Fruit fly (Drosophila melanogaster) whole organism, embryonic: ENCODE results near the gene Cngl.
A peak's percentile ranks its signal among the peaks of the same experiment; 100 is the strongest.

Source experiments
- ATbp ChIP-seq: fragments of 200-800 bp; sonication (Bioruptor generic); optimal IDR thresholded peaks from 2 replicates; lab custom pipeline; 2017; ENCODE audit warnings: missing biosample characterization, mild to moderate bottlenecking, missing genetic modification characterization, missing genetic modification reagents
- Aef1 ChIP-seq: fragments of 200-800 bp; sonication (Bioruptor generic); IDR thresholded peaks from 3 replicates; pipeline ENCODE4 v1.3.6; 2022; ENCODE audit warnings: missing biosample characterization, missing genetic modification characterization
- CG11504 ChIP-seq: fragments of 200-800 bp; sonication (Bioruptor generic); optimal IDR thresholded peaks from 3 replicates; lab custom pipeline; 2019; ENCODE audit warnings: missing biosample characterization, mild to moderate bottlenecking, missing genetic modification characterization, moderate library complexity
- CG12299 ChIP-seq: fragments of 200-800 bp; sonication (Bioruptor generic); optimal IDR thresholded peaks from 2 replicates; lab custom pipeline; 2018; ENCODE audit warnings: missing biosample characterization, mild to moderate bottlenecking, missing genetic modification characterization
- CG13424 ChIP-seq: fragments of 200-800 bp; sonication (Bioruptor generic); optimal IDR thresholded peaks from 2 replicates; lab custom pipeline; 2019; ENCODE audit warnings: missing biosample characterization, mild to moderate bottlenecking, missing genetic modification characterization, moderate library complexity
- CG17361 ChIP-seq: fragments of 200-800 bp; sonication (Bioruptor generic); IDR thresholded peaks from 3 replicates; pipeline ENCODE4 v1.3.6; 2022; ENCODE audit warnings: missing biosample characterization, missing genetic modification characterization
- CG17568 ChIP-seq: fragments of 200-800 bp; sonication (Bioruptor generic); optimal IDR thresholded peaks from 2 replicates; lab custom pipeline; 2018; ENCODE audit warnings: missing biosample characterization, mild to moderate bottlenecking, missing genetic modification characterization, moderate library complexity
- CG1832 ChIP-seq: fragments of 200-800 bp; sonication (Bioruptor generic); optimal IDR thresholded peaks from 2 replicates; lab custom pipeline; 2017; ENCODE audit warnings: missing biosample characterization, mild to moderate bottlenecking, missing genetic modification characterization, inconsistent platforms
- CG18764 ChIP-seq: fragments of 200-800 bp; sonication (Bioruptor generic); optimal IDR thresholded peaks from 3 replicates; lab custom pipeline; 2016; ENCODE audit warnings: missing biosample characterization, missing genetic modification characterization
- CG31388 ChIP-seq: fragments of 200-800 bp; sonication (Bioruptor generic); optimal IDR thresholded peaks from 2 replicates; lab custom pipeline; 2016; ENCODE audit warnings: missing biosample characterization, missing genetic modification characterization
- CG32767 ChIP-seq: fragments of 200-800 bp; sonication (Bioruptor generic); IDR thresholded peaks from 2 replicates; pipeline ENCODE4 v1.3.6; 2022; ENCODE audit warnings: missing biosample characterization, missing genetic modification characterization
- CG32772 ChIP-seq: fragments of 200-800 bp; sonication (Bioruptor generic); IDR thresholded peaks from 2 replicates; pipeline ENCODE4 v1.3.6; 2022; ENCODE audit warnings: missing biosample characterization, missing genetic modification characterization
- CG34224 ChIP-seq: fragments of 200-800 bp; sonication (Bioruptor generic); IDR thresholded peaks from 3 replicates; pipeline ENCODE4 v1.3.6; 2022; ENCODE audit warnings: missing biosample characterization, missing genetic modification characterization; ENCODE audit not compliant: partially characterized antibody
- CG4424 ChIP-seq: fragments of 200-800 bp; sonication (Bioruptor generic); optimal IDR thresholded peaks from 3 replicates; lab custom pipeline; 2016; ENCODE audit warnings: missing biosample characterization, missing genetic modification characterization
- CG4617 ChIP-seq: fragments of 200-800 bp; sonication (Bioruptor generic); optimal IDR thresholded peaks from 3 replicates; lab custom pipeline; 2016; ENCODE audit warnings: missing biosample characterization, missing genetic modification characterization, borderline replicate concordance
- CG5953 ChIP-seq: fragments of 200-800 bp; sonication (Bioruptor generic); IDR thresholded peaks from 2 replicates; pipeline ENCODE4 v1.3.6; 2022; ENCODE audit warnings: missing biosample characterization, missing genetic modification characterization
- CG6254 ChIP-seq: fragments of 200-800 bp; sonication (Bioruptor generic); optimal IDR thresholded peaks from 3 replicates; lab custom pipeline; 2017; ENCODE audit warnings: mild to moderate bottlenecking, missing biosample characterization, missing genetic modification reagents, missing genetic modification characterization
- CG6683 ChIP-seq: fragments of 200-800 bp; sonication (Bioruptor generic); optimal IDR thresholded peaks from 2 replicates; lab custom pipeline; 2017; ENCODE audit warnings: missing biosample characterization, mild to moderate bottlenecking, missing genetic modification characterization, missing genetic modification reagents
- D ChIP-seq, 2 experiments: fragments of 200-800 bp in 1 of 2; fragments of >200 bp in 1 of 2; sonication (Bioruptor generic) in 1 of 2; optimal IDR thresholded peaks; 2 replicates in 1 of 2; 3 replicates in 1 of 2; lab custom pipeline; 2017; ENCODE audit warnings: mild to moderate bottlenecking in 1 of 2, missing biosample characterization in 1 of 2, missing genetic modification characterization in 1 of 2, missing genetic modification reagents in 1 of 2
- Dref ChIP-seq: fragments of 200-800 bp; sonication (Bioruptor generic); IDR thresholded peaks from 2 replicates; pipeline ENCODE4 v1.3.6; 2022; ENCODE audit warnings: missing biosample characterization, missing genetic modification characterization
- Drgx ChIP-seq: fragments of 200-800 bp; sonication (Bioruptor generic); IDR thresholded peaks from 2 replicates; pipeline ENCODE4 v1.3.6; 2022; ENCODE audit warnings: missing biosample characterization, missing genetic modification characterization
- Fer1 ChIP-seq: fragments of 200-800 bp; sonication (Bioruptor generic); optimal IDR thresholded peaks from 2 replicates; lab custom pipeline; 2017; ENCODE audit warnings: missing biosample characterization, mild to moderate bottlenecking, missing genetic modification characterization
- H15 ChIP-seq: fragments of 200-800 bp; sonication (Bioruptor generic); IDR thresholded peaks from 3 replicates; pipeline ENCODE4 v1.3.6; 2022; ENCODE audit warnings: missing biosample characterization, missing genetic modification characterization
- H2.0 ChIP-seq: fragments of 200-800 bp; sonication (Bioruptor generic); IDR thresholded peaks from 2 replicates; pipeline ENCODE4 v1.3.6; 2022; ENCODE audit warnings: missing biosample characterization, missing genetic modification characterization
- Hr3 ChIP-seq: fragments of 200-800 bp; sonication (Bioruptor generic); optimal IDR thresholded peaks from 3 replicates; lab custom pipeline; 2016; ENCODE audit warnings: missing biosample characterization, missing genetic modification characterization
- Hr78 ChIP-seq, 2 experiments: fragments of 200-800 bp in 1 of 2; fragments of >200 bp in 1 of 2; sonication (Bioruptor generic) in 1 of 2; optimal IDR thresholded peaks; 2 replicates each; lab custom pipeline; 2017 to 2019; ENCODE audit warnings: missing biosample characterization in 2 of 2, missing genetic modification characterization in 2 of 2, mild to moderate bottlenecking in 1 of 2, moderate library complexity in 1 of 2
- Lpt ChIP-seq: fragments of >200 bp; optimal IDR thresholded peaks from 2 replicates; lab custom pipeline; 2018; ENCODE audit warnings: missing biosample characterization, missing genetic modification characterization
- Meics ChIP-seq: fragments of 200-800 bp; sonication (Bioruptor generic); optimal IDR thresholded peaks from 2 replicates; lab custom pipeline; 2017; ENCODE audit warnings: missing biosample characterization, mild to moderate bottlenecking, missing genetic modification characterization
- NK7.1 ChIP-seq: fragments of 200-800 bp; sonication (Bioruptor generic); optimal IDR thresholded peaks from 3 replicates; lab custom pipeline; 2016; ENCODE audit warnings: missing biosample characterization, missing genetic modification characterization
- Scr ChIP-seq: fragments of 200-800 bp; sonication (Bioruptor generic); IDR thresholded peaks from 2 replicates; pipeline ENCODE4 v1.3.6; 2022; ENCODE audit warnings: missing biosample characterization, missing genetic modification characterization; ENCODE audit not compliant: partially characterized antibody
- Trl ChIP-seq, 3 experiments: fragments of >200 bp in 2 of 3; fragments of 200-800 bp in 1 of 3; sonication (Bioruptor generic) in 1 of 3; optimal IDR thresholded peaks; 2 replicates in 1 of 3; 3 replicates in 2 of 3; lab custom pipeline; 2016 to 2017; ENCODE audit warnings: missing biosample characterization in 1 of 3, missing genetic modification characterization in 1 of 3
- Usf ChIP-seq: fragments of 200-800 bp; sonication (Bioruptor generic); optimal IDR thresholded peaks from 2 replicates; lab custom pipeline; 2017; ENCODE audit warnings: missing genotype, missing biosample characterization, missing genetic modification characterization
- Vsx1 ChIP-seq: fragments of 200-800 bp; sonication (Bioruptor generic); optimal IDR thresholded peaks from 2 replicates; lab custom pipeline; 2017; ENCODE audit warnings: missing biosample characterization, mild to moderate bottlenecking, missing genetic modification characterization, missing genetic modification reagents
- Xrp1 ChIP-seq: fragments of 200-800 bp; sonication (Bioruptor generic); IDR thresholded peaks from 2 replicates; pipeline ENCODE4 v1.3.6; 2022; ENCODE audit warnings: missing biosample characterization, missing genetic modification characterization
- bcd ChIP-seq: fragments of 200-800 bp; sonication (Bioruptor generic); optimal IDR thresholded peaks from 2 replicates; lab custom pipeline; 2017; ENCODE audit warnings: missing biosample characterization, mild to moderate bottlenecking, missing genetic modification characterization
- br ChIP-seq: fragments of >200 bp; optimal IDR thresholded peaks from 2 replicates; lab custom pipeline; 2017
- btn ChIP-seq: fragments of 200-800 bp; sonication (Bioruptor generic); optimal IDR thresholded peaks from 2 replicates; lab custom pipeline; 2016; ENCODE audit warnings: missing biosample characterization, missing genetic modification characterization
- croc ChIP-seq: fragments of 200-800 bp; sonication (Bioruptor generic); conservative IDR thresholded peaks from 3 replicates; pipeline ENCODE4 v1.3.6; 2022; ENCODE audit warnings: missing biosample characterization, missing genetic modification characterization
- crol ChIP-seq: fragments of 200-800 bp; sonication (Bioruptor generic); IDR thresholded peaks from 2 replicates; pipeline ENCODE4 v1.3.6; 2022; ENCODE audit warnings: missing biosample characterization, missing genetic modification characterization
- dpn ChIP-seq, 2 experiments: fragments of 200-800 bp; sonication (Bioruptor generic); optimal IDR thresholded peaks; 3 replicates each; lab custom pipeline; 2016; ENCODE audit warnings: missing biosample characterization in 2 of 2, missing genetic modification characterization in 2 of 2
- gt ChIP-seq: fragments of 200-800 bp; sonication (Bioruptor generic); IDR thresholded peaks from 2 replicates; pipeline ENCODE4 v1.3.6; 2022; ENCODE audit warnings: missing biosample characterization, missing genetic modification characterization
- hkb ChIP-seq, 2 experiments: fragments of 200-800 bp in 1 of 2; fragments of >200 bp in 1 of 2; sonication (Bioruptor generic) in 1 of 2; IDR thresholded peaks in 1 of 2; optimal IDR thresholded peaks in 1 of 2; 2 replicates each; pipeline versions ENCODE4 v1.3.6 to Lab custom; 2017 to 2022; ENCODE audit warnings: missing biosample characterization in 1 of 2, missing genetic modification characterization in 1 of 2
- sd ChIP-seq: fragments of 200-800 bp; sonication (Bioruptor generic); optimal IDR thresholded peaks from 3 replicates; lab custom pipeline; 2018; ENCODE audit warnings: missing biosample characterization, mild to moderate bottlenecking, missing genetic modification characterization, moderate library complexity
- seq ChIP-seq: fragments of 200-800 bp; sonication (Bioruptor generic); IDR thresholded peaks from 2 replicates; pipeline ENCODE4 v1.3.6; 2022; ENCODE audit warnings: missing biosample characterization, missing genetic modification characterization
- shn ChIP-seq: fragments of 200-800 bp; sonication (Bioruptor generic); optimal IDR thresholded peaks from 3 replicates; lab custom pipeline; 2016; ENCODE audit warnings: missing biosample characterization, missing genetic modification characterization
- sima ChIP-seq: fragments of 200-800 bp; sonication (Bioruptor generic); optimal IDR thresholded peaks from 2 replicates; lab custom pipeline; 2016; ENCODE audit warnings: missing biosample characterization, missing genetic modification characterization
- sr ChIP-seq: fragments of 200-800 bp; sonication (Bioruptor generic); IDR thresholded peaks from 3 replicates; pipeline ENCODE4 v1.3.6; 2022; ENCODE audit warnings: missing biosample characterization, missing genetic modification characterization
- ttk ChIP-seq: fragments of 200-800 bp; sonication (Bioruptor generic); IDR thresholded peaks from 2 replicates; pipeline ENCODE4 v2.1.2; 2022; ENCODE audit warnings: missing biosample characterization, missing genetic modification characterization
- unpg ChIP-seq: fragments of 200-800 bp; sonication (Bioruptor generic); optimal IDR thresholded peaks from 3 replicates; lab custom pipeline; 2018; ENCODE audit warnings: missing biosample characterization, mild to moderate bottlenecking, missing genetic modification characterization, moderate library complexity
- yki ChIP-seq: fragments of >200 bp; optimal IDR thresholded peaks from 3 replicates; lab custom pipeline; 2018

The Cngl gene

dm6 chrX:15475367-15475789, 34.3 kb upstream of the Cngl start, which contains the start of gene mh (continued):
- no peak for TF ChIP-seq crol (GFP tag; lab: Robert Waterston, UW)
- no peak for TF ChIP-seq H15 (GFP tag; lab: Robert Waterston, UW)
- TF ChIP-seq Drgx (GFP tag; lab: Robert Waterston, UW), result no peak
- no peak for TF ChIP-seq seq (GFP tag; lab: Robert Waterston, UW)
- peak; percentile 31 for TF ChIP-seq CG4424 (GFP tag; lab: Kevin White, UChicago)
- peak; percentile 11; the same call in 1 of the 2 replicates for TF ChIP-seq Xrp1 (GFP tag; lab: Robert Waterston, UW)
- TF ChIP-seq bcd (GFP tag; lab: Kevin White, UChicago), result peak; percentile 28
- TF ChIP-seq ttk (GFP tag; lab: Robert Waterston, UW), result no peak
- no peak for TF ChIP-seq ATbp
- TF ChIP-seq Meics (GFP tag; lab: Kevin White, UChicago), result no peak
- TF ChIP-seq croc (GFP tag; lab: Robert Waterston, UW), result no peak
- TF ChIP-seq Dref, result peak; percentile 80
- no peak for TF ChIP-seq Usf (GFP tag; lab: Kevin White, UChicago)
- TF ChIP-seq CG1832, result no peak
- TF ChIP-seq CG31388 (GFP tag; lab: Kevin White, UChicago), result no peak
- no peak for TF ChIP-seq gt (GFP tag; lab: Robert Waterston, UW)
- no peak for TF ChIP-seq CG5953 (GFP tag; lab: Robert Waterston, UW)
- TF ChIP-seq shn (GFP tag; lab: Kevin White, UChicago), result no peak
- no peak for TF ChIP-seq CG4617
- 0 out of 3 replicates have a peak, but pooled peaks have one; percentile 20 for TF ChIP-seq Aef1 (GFP tag; lab: Robert Waterston, UW)
- TF ChIP-seq CG17568 (GFP tag; lab: Kevin White, UChicago), result no peak
- no peak for TF ChIP-seq H2.0 (GFP tag; lab: Robert Waterston, UW)
- peak; percentile 20 for TF ChIP-seq Fer1 (GFP tag; lab: Kevin White, UChicago)
- TF ChIP-seq hkb (optimal IDR thresholded peaks at IDR 0.05; lab: Kevin White, UChicago), result no peak
- no peak for TF ChIP-seq hkb (GFP tag; IDR thresholded peaks at IDR 0.05; lab: Robert Waterston, UW)
- peak; percentile 66 for TF ChIP-seq Scr
- TF ChIP-seq CG6683 (GFP tag; lab: Kevin White, UChicago), result no peak
- TF ChIP-seq CG12299, result no peak
- peak; percentile 48 for TF ChIP-seq CG13424 (tag; lab: Kevin White, UChicago)
- TF ChIP-seq CG32772, result no peak
- peak; percentile 60; the same call in 2 of the 3 replicates for TF ChIP-seq CG17361 (GFP tag; lab: Robert Waterston, UW)
- no peak for TF ChIP-seq yki (lab: Kevin White, UChicago)
- no peak for TF ChIP-seq sr
- peak; percentile 28 for TF ChIP-seq unpg (GFP tag; lab: Kevin White, UChicago)
- TF ChIP-seq NK7.1 (GFP tag; lab: Kevin White, UChicago), result no peak
- TF ChIP-seq Trl (optimal IDR thresholded peaks at IDR 0.05; lab: Kevin White, UChicago), result no peak
- no peak for TF ChIP-seq Trl (GFP tag; optimal IDR thresholded peaks at IDR 0.05; lab: Kevin White, UChicago)
- TF ChIP-seq CG6254, result no peak
- no peak for TF ChIP-seq CG11504 (tag; lab: Kevin White, UChicago)
- peak in 1 of 2 experiments; percentile 49 for TF ChIP-seq dpn (GFP tag; optimal IDR thresholded peaks at IDR 0.05; lab: Kevin White, UChicago)
- no peak for TF ChIP-seq D (optimal IDR thresholded peaks at IDR 0.05; lab: Kevin White, UChicago)
- no peak for TF ChIP-seq D (GFP tag; optimal IDR thresholded peaks at IDR 0.05; lab: Kevin White, UChicago)
- no peak for TF ChIP-seq CG18764 (GFP tag; lab: Kevin White, UChicago)
- no peak for TF ChIP-seq Hr78 (GFP tag; optimal IDR thresholded peaks at IDR 0.05; lab: Kevin White, UChicago)
- 0 out of 2 replicates have a peak, but pooled peaks have one; percentile 16 for TF ChIP-seq CG32767
- TF ChIP-seq btn (GFP tag; lab: Kevin White, UChicago), result no peak
- TF ChIP-seq sima (GFP tag; lab: Kevin White, UChicago), result no peak
- TF ChIP-seq Vsx1 (GFP tag; lab: Kevin White, UChicago), result no peak
- no peak for TF ChIP-seq br (lab: Kevin White, UChicago)
- TF ChIP-seq sd (tag; lab: Kevin White, UChicago), result no peak
- TF ChIP-seq Lpt, result no peak
- TF ChIP-seq Hr3 (GFP tag; lab: Kevin White, UChicago), result no peak
- TF ChIP-seq CG34224 (GFP tag; lab: Robert Waterston, UW), result peak; percentile 44; the same call in 2 of the 3 replicates
